Fruit fly (Drosophila melanogaster): ENCODE measurements around the gene Naa60.

DNA sequence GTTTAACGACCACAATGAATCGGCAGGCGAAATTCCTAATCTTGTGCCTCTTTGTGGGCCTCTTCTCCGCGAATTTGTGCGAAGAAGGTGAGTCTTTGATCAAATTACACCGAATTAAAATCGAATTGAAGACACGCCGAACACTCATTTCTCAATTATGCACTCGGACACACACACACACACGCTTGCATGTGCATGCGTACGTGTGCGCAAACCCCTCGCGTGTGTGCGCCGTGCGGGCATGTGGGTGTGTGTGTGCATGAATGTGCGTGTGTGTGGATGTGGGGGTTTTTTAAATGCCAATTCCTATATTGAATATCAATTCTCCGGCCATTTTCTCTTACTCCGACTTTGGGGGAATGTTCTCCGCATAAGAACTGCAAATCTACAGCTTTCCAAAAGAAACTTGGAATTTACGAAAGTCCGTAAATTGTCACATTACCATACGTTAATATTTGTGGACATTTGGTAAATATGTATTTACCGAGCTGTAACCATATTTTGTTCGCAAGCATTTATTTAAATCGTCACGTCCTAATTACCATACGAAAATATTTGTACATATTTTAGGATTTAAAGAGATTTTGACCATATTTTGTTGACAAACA lies 12.1 kb upstream of the Naa60 start:
- TF ChIP-seq D1 (tag; optimal IDR thresholded peaks at IDR 0.05) (no peak), CG13204 (GFP tag; optimal IDR thresholded peaks at IDR 0.05) (no peak), Ets98B (GFP tag; IDR thresholded peaks at IDR 0.05) (0 out of 2 replicates have a peak, but pooled peaks have one; percentile 2), CG8159 (tag; optimal IDR thresholded peaks at IDR 0.05) (no peak), CG32121 (GFP tag; IDR thresholded peaks at IDR 0.05) (no peak), fd96Ca (GFP tag; IDR thresholded peaks at IDR 0.05) (no peak), rn (GFP tag; IDR thresholded peaks at IDR 0.05) (no peak)
